Worm (Caenorhabditis elegans): Measurements from ENCODE around the gene F48G7.13.

The F48G7.13 gene

ce11 chrV:620987-621386 lies 5.6 kb downstream of the F48G7.13 start:
- TF ChIP-seq ceh-13 (GFP tag; optimal IDR thresholded peaks at IDR 0.05) (no peak), sea-1 (GFP tag; conservative IDR thresholded peaks at IDR 0.05) (no peak), hnd-1 (tag; optimal IDR thresholded peaks at IDR 0.05) (no peak), F13C5.2 (tag; optimal IDR thresholded peaks at IDR 0.05) (no peak), tbx-37 (GFP tag; conservative IDR thresholded peaks at IDR 0.05) (no peak), scrt-1 (GFP tag; IDR thresholded peaks at IDR 0.05) (no peak), tbx-11 (GFP tag; IDR thresholded peaks at IDR 0.05) (no peak), B0310.2 (tag; optimal IDR thresholded peaks at IDR 0.05) (no peak)

ce11 chrV:622902-623301 lies 7.5 kb downstream of the F48G7.13 start, which contains the start of gene F48G7.5:
Gene F48G7.5 (minus strand): TSS chrV:622935.
- no peak for TF ChIP-seq sea-1 (GFP tag; conservative IDR thresholded peaks at IDR 0.05)
- no peak for TF ChIP-seq tbx-11 (GFP tag; IDR thresholded peaks at IDR 0.05)

ce11 chrV:624922-625321 lies 9.5 kb downstream of the F48G7.13 start, which contains the start of gene srt-17:
Gene srt-17 (minus strand): TSS chrV:625022.
- TF ChIP-seq F13C5.2 (tag; optimal IDR thresholded peaks at IDR 0.05) (no peak), tbx-37 (GFP tag; conservative IDR thresholded peaks at IDR 0.05) (no peak), scrt-1 (GFP tag; IDR thresholded peaks at IDR 0.05) (no peak), hmg-4 (GFP tag; optimal IDR thresholded peaks at IDR 0.05) (no peak), ets-7 (tag; optimal IDR thresholded peaks at IDR 0.05) (no peak), flt-1 (GFP tag; IDR thresholded peaks at IDR 0.05) (no peak), hnd-1 (tag; optimal IDR thresholded peaks at IDR 0.05) (no peak), pes-1 (GFP tag; IDR thresholded peaks at IDR 0.05) (no peak), ceh-13 (GFP tag; optimal IDR thresholded peaks at IDR 0.05) (no peak)

ce11 chrV:626321-626720 lies 10.9 kb downstream of the F48G7.13 start, which contains the start of gene F48G7.7:
Gene F48G7.7 (minus strand): TSS chrV:626421.
- TF ChIP-seq hnd-1 (tag; optimal IDR thresholded peaks at IDR 0.05) (no peak), aly-1 (tag; optimal IDR thresholded peaks at IDR 0.05) (no peak), hmg-4 (GFP tag; optimal IDR thresholded peaks at IDR 0.05) (no peak), ama-1 (optimal IDR thresholded peaks at IDR 0.05) (no peak), F13C5.2 (tag; optimal IDR thresholded peaks at IDR 0.05) (no peak), ets-7 (tag; optimal IDR thresholded peaks at IDR 0.05) (no peak), scrt-1 (GFP tag; IDR thresholded peaks at IDR 0.05) (no peak), hmbx-1 (tag; optimal IDR thresholded peaks at IDR 0.05) (no peak)

- TF ChIP-seq flt-1 (GFP tag; IDR thresholded peaks at IDR 0.05) (no peak), ceh-36 (tag; optimal IDR thresholded peaks at IDR 0.05) (no peak), hmbx-1 (tag; optimal IDR thresholded peaks at IDR 0.05) (no peak), ets-7 (tag; optimal IDR thresholded peaks at IDR 0.05) (no peak), ceh-13 (GFP tag; optimal IDR thresholded peaks at IDR 0.05) (no peak), sea-1 (GFP tag; conservative IDR thresholded peaks at IDR 0.05) (no peak), scrt-1 (GFP tag; IDR thresholded peaks at IDR 0.05) (no peak), hnd-1 (tag; optimal IDR thresholded peaks at IDR 0.05) (no peak), ama-1 (optimal IDR thresholded peaks at IDR 0.05) (no peak), F13C5.2 (tag; optimal IDR thresholded peaks at IDR 0.05) (no peak), pes-1 (GFP tag; IDR thresholded peaks at IDR 0.05) (no peak), tbx-37 (GFP tag; conservative IDR thresholded peaks at IDR 0.05) (no peak), aly-1 (tag; optimal IDR thresholded peaks at IDR 0.05) (no peak), B0310.2 (tag; optimal IDR thresholded peaks at IDR 0.05) (no peak), tra-4 (tag; optimal IDR thresholded peaks at IDR 0.05) (no peak)
Measured at ce11 chrV:627585-627984, 12.2 kb downstream of the F48G7.13 start, which contains the start of gene F48G7.8. Gene F48G7.8 (minus strand): TSS chrV:627685.

ce11 chrV:628527-628926 lies 13.2 kb downstream of the F48G7.13 start, which contains the start of gene F48G7.9:
Gene F48G7.9 (minus strand): TSS chrV:628627.
- TF ChIP-seq pes-1 (GFP tag; IDR thresholded peaks at IDR 0.05) (no peak), hmg-4 (GFP tag; optimal IDR thresholded peaks at IDR 0.05) (no peak), B0310.2 (tag; optimal IDR thresholded peaks at IDR 0.05) (no peak), hmbx-1 (tag; optimal IDR thresholded peaks at IDR 0.05) (no peak), aly-1 (tag; optimal IDR thresholded peaks at IDR 0.05) (no peak), ceh-13 (GFP tag; optimal IDR thresholded peaks at IDR 0.05) (no peak), ama-1 (optimal IDR thresholded peaks at IDR 0.05) (no peak), tbx-11 (GFP tag; IDR thresholded peaks at IDR 0.05) (no peak), flt-1 (GFP tag; IDR thresholded peaks at IDR 0.05) (no peak)

ce11 chrV:631832-632231 lies 16.5 kb downstream of the F48G7.13 start:
- TF ChIP-seq ama-1 (optimal IDR thresholded peaks at IDR 0.05) (no peak), pes-1 (GFP tag; IDR thresholded peaks at IDR 0.05) (no peak), hmbx-1 (tag; optimal IDR thresholded peaks at IDR 0.05) (no peak), ceh-13 (GFP tag; optimal IDR thresholded peaks at IDR 0.05) (no peak)

- TF ChIP-seq hmbx-1 (tag; optimal IDR thresholded peaks at IDR 0.05) (no peak), ceh-13 (GFP tag; optimal IDR thresholded peaks at IDR 0.05) (no peak), aly-1 (tag; optimal IDR thresholded peaks at IDR 0.05) (no peak)
Measured at ce11 chrV:634855-635254, 19.5 kb downstream of the F48G7.13 start, which contains the start of gene F48G7.10. Gene F48G7.10 (minus strand): TSS chrV:634955.

- TF ChIP-seq aly-1 (tag; optimal IDR thresholded peaks at IDR 0.05) (no peak), ets-7 (tag; optimal IDR thresholded peaks at IDR 0.05) (no peak), ama-1 (optimal IDR thresholded peaks at IDR 0.05) (no peak), tbx-11 (GFP tag; IDR thresholded peaks at IDR 0.05) (no peak), hmg-4 (GFP tag; optimal IDR thresholded peaks at IDR 0.05) (no peak), pes-1 (GFP tag; IDR thresholded peaks at IDR 0.05) (no peak), flt-1 (GFP tag; IDR thresholded peaks at IDR 0.05) (no peak), F13C5.2 (tag; optimal IDR thresholded peaks at IDR 0.05) (no peak), ceh-36 (tag; optimal IDR thresholded peaks at IDR 0.05) (no peak), hmbx-1 (tag; optimal IDR thresholded peaks at IDR 0.05) (no peak), tbx-37 (GFP tag; conservative IDR thresholded peaks at IDR 0.05) (no peak), ceh-13 (GFP tag; optimal IDR thresholded peaks at IDR 0.05) (no peak)
Measured at ce11 chrV:635630-636029, 20.3 kb downstream of the F48G7.13 start.
